Worm (Caenorhabditis elegans): ENCODE results near the gene H10E21.1.

The H10E21.1 gene

DNA sequence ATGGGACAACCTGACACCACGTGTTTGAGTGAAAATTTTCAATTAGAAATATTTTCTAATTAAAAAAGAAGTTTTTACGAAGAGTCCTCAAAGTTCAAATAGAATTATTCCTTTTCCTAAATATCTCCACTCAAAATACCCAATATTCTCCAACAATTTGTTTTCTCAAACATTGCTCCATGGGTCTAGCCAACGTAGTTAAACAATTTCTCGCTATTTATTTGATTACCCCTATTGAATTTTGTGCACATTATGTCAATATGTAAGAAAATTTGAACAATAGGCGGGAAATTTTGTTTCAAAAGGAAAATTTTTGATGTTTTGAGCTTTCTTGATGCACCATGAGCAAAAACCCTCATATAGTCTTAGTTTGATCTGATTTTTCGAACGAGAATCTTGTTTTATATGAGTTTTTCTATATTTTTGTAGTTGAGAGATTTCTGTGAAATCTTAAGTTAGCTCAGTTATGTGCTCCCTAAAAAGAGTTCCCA lies 46.9 kb downstream of the H10E21.1 start:
- TF ChIP-seq sea-2 (GFP tag; IDR thresholded peaks at IDR 0.05) (no peak), attf-5 (GFP tag; optimal IDR thresholded peaks at IDR 0.05) (no peak), lin-54 (GFP tag; optimal IDR thresholded peaks at IDR 0.05) (peak; percentile 14), F52B5.7 (tag; optimal IDR thresholded peaks at IDR 0.05) (no peak), snpc-1.1 (tag; optimal IDR thresholded peaks at IDR 0.05; ENCODE audit: insufficient read depth) (no peak), hmg-20 (GFP tag; IDR thresholded peaks at IDR 0.05) (no peak), let-607 (tag; optimal IDR thresholded peaks at IDR 0.05) (peak in 1 of 2 experiments; percentile 21), madf-6 (GFP tag; IDR thresholded peaks at IDR 0.05) (no peak), hmg-1.2 (GFP tag; IDR thresholded peaks at IDR 0.05) (peak; percentile 33; the same call in 1 of the 2 replicates), pbrm-1 (GFP tag; IDR thresholded peaks at IDR 0.05) (peak; percentile 68), aptf-3 (GFP tag; IDR thresholded peaks at IDR 0.05) (no peak), tbp1 (GFP tag; optimal IDR thresholded peaks at IDR 0.05) (no peak), ZK185.1 (tag; optimal IDR thresholded peaks at IDR 0.05; ENCODE audit: poor library complexity, severe bottlenecking) (peak; percentile 15), snpc-3.4 (tag; optimal IDR thresholded peaks at IDR 0.05) (no peak), ceh-100 (GFP tag; IDR thresholded peaks at IDR 0.05) (no peak), ztf-25 (GFP tag; IDR thresholded peaks at IDR 0.05) (no peak), ama-1 (optimal IDR thresholded peaks at IDR 0.05) (no peak), ama-1 (GFP tag; optimal IDR thresholded peaks at IDR 0.05) (peak in 1 of 2 experiments; percentile 85), madf-10 (tag; optimal IDR thresholded peaks at IDR 0.05) (no peak), ceh-91 (GFP tag; IDR thresholded peaks at IDR 0.05) (no peak), F49E8.2 (tag; optimal IDR thresholded peaks at IDR 0.05; ENCODE audit: insufficient read depth) (no peak), mcd-1 (GFP tag; IDR thresholded peaks at IDR 0.05) (0 out of 2 replicates have a peak, but pooled peaks have one; percentile 25), nfya-2 (GFP tag; IDR thresholded peaks at IDR 0.05) (no peak), B0035.1 (tag; optimal IDR thresholded peaks at IDR 0.05) (peak; percentile 83), K11D2.4 (GFP tag; IDR thresholded peaks at IDR 0.05) (peak; percentile 79), lin-40 (tag; optimal IDR thresholded peaks at IDR 0.05) (peak; percentile 62), egrh-3 (GFP tag; IDR thresholded peaks at IDR 0.05) (no peak), efl-1 (GFP tag; optimal IDR thresholded peaks at IDR 0.05) (no peak), atf-7 (tag; optimal IDR thresholded peaks at IDR 0.05) (no peak), tlf-1 (GFP tag; optimal IDR thresholded peaks at IDR 0.05) (peak; percentile 25), K12H6.12 (tag; optimal IDR thresholded peaks at IDR 0.05) (peak; percentile 41), cebp-1 (GFP tag; IDR thresholded peaks at IDR 0.05) (no peak), cebp-1 (tag; optimal IDR thresholded peaks at IDR 0.05) (peak; percentile 56), hlh-12 (tag; optimal IDR thresholded peaks at IDR 0.05) (no peak), let-526 (GFP tag; IDR thresholded peaks at IDR 0.05) (no peak), lag-1 (GFP tag; IDR thresholded peaks at IDR 0.05) (no peak), F57A8.1 (GFP tag; optimal IDR thresholded peaks at IDR 0.05) (no peak), hrde-1 (tag; optimal IDR thresholded peaks at IDR 0.05; ENCODE audit: borderline replicate concordance) (no peak), ztf-3 (GFP tag; optimal IDR thresholded peaks at IDR 0.05) (no peak), lin-26 (GFP tag; IDR thresholded peaks at IDR 0.05) (0 out of 2 replicates have a peak, but pooled peaks have one; percentile 39), athp-1 (tag; optimal IDR thresholded peaks at IDR 0.05) (peak; percentile 54), Y53F4B.3 (GFP tag; IDR thresholded peaks at IDR 0.05) (no peak), F10E7.11 (tag; optimal IDR thresholded peaks at IDR 0.05) (no peak), lin-35 (GFP tag; optimal IDR thresholded peaks at IDR 0.05) (peak in 1 of 3 experiments; percentile 79), cebp-2 (GFP tag; IDR thresholded peaks at IDR 0.05) (no peak), nhr-179 (tag; optimal IDR thresholded peaks at IDR 0.05) (no peak), mel-28 (tag; optimal IDR thresholded peaks at IDR 0.05; ENCODE audit: borderline replicate concordance) (no peak), T07F8.4 (tag; optimal IDR thresholded peaks at IDR 0.05) (no peak), B0336.3 (GFP tag; IDR thresholded peaks at IDR 0.05) (peak; percentile 70)
